Fruit fly (Drosophila melanogaster) whole organism: Measurements from ENCODE around the gene Rtca.

Experiments used
- CG8478 ChIP-seq: fragments of >200 bp; optimal IDR thresholded peaks from 2 replicates; lab custom pipeline; 2018; ENCODE audit warnings: inconsistent platforms
- Dll ChIP-seq: fragments of >200 bp; optimal IDR thresholded peaks from 2 replicates; lab custom pipeline; 2017
- EcR ChIP-seq, 2 experiments: fragments of >200 bp; optimal IDR thresholded peaks; 2 replicates each; lab custom pipeline; 2017; ENCODE audit warnings: missing biosample characterization in 2 of 2, missing genetic modification characterization in 2 of 2, missing genetic modification reagents in 2 of 2
- pan ChIP-seq: fragments of >200 bp; optimal IDR thresholded peaks from 2 replicates; lab custom pipeline; 2017
- psq ChIP-seq: fragments of >200 bp; optimal IDR thresholded peaks from 2 replicates; lab custom pipeline; 2017
- usp ChIP-seq: fragments of >200 bp; optimal IDR thresholded peaks from 2 replicates; lab custom pipeline; 2017; ENCODE audit warnings: missing biosample characterization, missing genetic modification characterization, mixed read lengths

Gene Rtca

DNA sequence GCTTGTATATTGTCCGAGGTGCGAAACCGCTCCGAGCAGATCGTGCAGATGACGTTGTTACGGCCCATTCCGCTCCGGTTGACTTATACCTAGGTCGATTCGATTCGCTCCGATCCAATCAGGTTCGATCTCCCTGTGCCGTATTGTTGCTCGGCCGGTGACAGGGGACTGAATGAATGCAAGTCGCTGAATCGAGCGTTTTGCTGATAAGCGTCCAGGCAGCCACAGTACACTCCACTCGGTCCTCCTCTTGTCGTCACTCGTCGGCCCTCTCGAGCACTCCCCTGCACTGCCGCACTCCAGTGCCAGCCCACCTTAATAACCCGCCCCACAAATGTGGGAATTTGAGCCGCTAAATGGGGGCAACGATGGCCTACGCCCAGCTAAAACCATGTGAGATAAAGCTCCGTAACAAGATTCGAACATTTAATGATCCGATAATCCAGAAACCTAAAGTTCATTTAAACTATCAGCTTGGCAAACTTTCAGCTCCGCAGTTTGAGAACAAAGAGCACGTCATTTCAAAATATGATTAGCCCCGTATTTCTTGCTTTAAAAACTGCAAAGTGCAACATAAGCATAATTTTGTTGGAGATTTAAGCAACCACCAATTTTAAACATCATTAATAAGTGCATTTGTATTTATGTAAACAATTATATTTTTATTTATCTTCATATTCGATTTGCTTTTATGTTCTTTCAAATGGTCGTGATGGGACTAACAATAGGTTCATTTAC is 28.4 kb upstream of the Rtca start, which contains the start of gene CG4325:
TSS of gene CG4325 (minus strand) at position 159 of the 738 bp plus-strand sequence.
- no peak for TF ChIP-seq psq (lab: Kevin White, UChicago)
- TF ChIP-seq pan (lab: Kevin White, UChicago), result no peak
- no peak for TF ChIP-seq Dll (lab: Kevin White, UChicago)
- no peak for TF ChIP-seq usp (GFP tag; lab: Kevin White, UChicago)
- TF ChIP-seq CG8478 (lab: Kevin White, UChicago), result no peak
- TF ChIP-seq EcR (GFP tag; optimal IDR thresholded peaks at IDR 0.05; lab: Kevin White, UChicago), result no peak

DNA sequence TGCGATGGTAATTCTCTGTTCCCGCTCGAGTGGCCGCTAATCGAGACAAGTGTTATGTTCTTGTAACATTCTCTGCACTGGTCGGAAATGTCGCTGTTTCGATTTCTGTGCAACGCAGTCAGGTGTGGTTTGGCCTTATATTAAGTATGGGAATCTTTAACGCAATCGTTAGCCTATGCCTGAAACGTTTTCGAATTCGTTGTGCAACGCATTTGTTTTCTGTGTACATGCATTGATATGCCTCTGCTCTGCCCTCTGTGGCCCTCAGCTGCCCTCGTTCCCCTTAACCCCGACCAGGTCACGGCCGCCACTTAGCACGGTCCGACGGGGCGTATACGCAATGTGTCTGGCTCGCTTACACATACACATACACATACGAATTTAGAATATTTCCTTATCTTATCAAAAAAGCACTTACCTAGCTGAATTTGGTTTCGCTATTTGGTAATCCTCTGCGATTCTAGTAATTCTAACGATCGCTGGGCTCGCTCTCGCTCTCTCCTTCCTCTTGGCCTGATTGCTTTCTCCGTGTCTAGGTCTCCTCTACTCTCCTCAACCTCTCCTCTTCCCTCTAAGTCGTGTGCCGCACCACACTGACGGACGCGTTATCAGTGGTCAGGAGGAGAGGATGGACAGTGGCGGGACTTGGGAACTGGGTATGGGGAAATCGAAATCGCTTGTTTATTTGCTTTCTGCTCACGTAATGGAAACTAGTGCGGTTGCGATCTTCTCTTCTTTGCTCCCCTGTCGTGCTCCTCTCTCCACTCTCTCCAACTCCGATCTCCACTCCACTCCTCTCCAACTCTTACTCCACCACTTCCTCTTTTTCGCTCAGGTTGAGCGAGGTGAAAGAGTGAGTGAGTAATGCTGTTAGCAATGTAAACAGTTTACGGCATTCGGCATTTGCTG is 23.2 kb upstream of the Rtca start:
- TF ChIP-seq psq (lab: Kevin White, UChicago) (no peak), EcR (GFP tag; optimal IDR thresholded peaks at IDR 0.05; lab: Kevin White, UChicago) (no peak), pan (lab: Kevin White, UChicago) (no peak), CG8478 (lab: Kevin White, UChicago) (no peak), Dll (lab: Kevin White, UChicago) (no peak), usp (GFP tag; lab: Kevin White, UChicago) (no peak)

DNA sequence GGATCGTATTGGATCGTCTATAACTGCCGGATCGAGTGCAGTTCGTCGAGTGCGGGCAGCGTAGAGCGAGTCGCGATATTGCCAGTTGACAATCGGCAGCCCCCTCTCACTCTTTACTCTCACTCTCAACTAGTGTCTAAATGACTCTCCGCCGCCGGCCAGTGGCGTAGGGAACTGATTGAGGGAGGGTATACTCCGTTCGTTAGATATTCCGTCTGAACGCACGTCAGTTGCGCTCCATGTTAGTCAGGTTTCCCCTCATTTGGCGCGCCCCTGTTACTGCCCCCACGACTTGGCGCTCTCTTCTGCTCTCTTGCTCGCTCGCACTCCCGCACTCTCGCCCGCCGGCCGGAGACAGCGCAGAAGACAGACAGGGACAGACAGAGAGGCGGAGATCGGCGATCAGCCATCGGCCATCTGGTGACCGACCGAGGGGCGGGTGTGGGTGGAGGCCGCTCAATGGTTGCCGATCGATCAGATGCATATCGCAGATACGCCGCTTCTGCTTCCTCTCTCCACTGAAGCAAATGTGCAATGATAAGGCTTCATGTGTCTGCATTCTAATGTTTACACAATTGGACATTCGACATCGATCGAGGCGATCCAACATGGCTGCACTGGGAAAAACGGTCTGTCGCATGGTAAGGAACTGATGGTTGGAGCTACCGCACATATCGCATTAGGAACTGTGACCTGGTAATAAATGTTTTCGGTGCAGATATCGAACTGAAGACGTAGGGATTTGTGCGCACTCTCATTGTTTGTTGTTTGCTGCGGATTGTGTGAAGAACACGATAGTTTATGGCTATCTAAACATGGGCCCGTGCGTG is 21.9 kb upstream of the Rtca start, which contains the start of gene moody:
TSS of gene moody (minus strand) at position 51 of the 830 bp plus-strand sequence.
- TF ChIP-seq pan (lab: Kevin White, UChicago) (no peak), usp (GFP tag; lab: Kevin White, UChicago) (no peak), Dll (lab: Kevin White, UChicago) (peak; percentile 93)

DNA sequence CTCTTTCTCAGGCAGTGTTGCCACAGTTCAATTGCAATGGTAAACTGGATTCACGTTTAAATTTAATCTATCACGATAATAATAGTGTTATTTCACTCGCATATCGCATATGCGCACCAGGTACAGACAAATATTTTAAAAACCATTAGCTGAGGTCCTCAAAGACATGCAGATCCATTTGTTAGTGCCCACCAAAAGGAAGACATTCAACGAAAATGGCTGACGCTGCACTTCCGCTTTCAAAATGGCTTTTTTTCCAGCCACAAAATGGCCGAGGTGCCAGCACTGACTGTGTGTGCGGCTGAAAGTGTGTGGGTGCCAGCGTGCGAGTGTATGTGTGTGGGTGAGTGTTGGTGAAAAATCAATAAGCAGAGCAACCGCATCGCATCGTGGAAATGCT is 11.1 kb upstream of the Rtca start:
- TF ChIP-seq EcR (GFP tag; optimal IDR thresholded peaks at IDR 0.05; lab: Kevin White, UChicago) (no peak), usp (GFP tag; lab: Kevin White, UChicago) (no peak), pan (lab: Kevin White, UChicago) (no peak), Dll (lab: Kevin White, UChicago) (no peak), psq (lab: Kevin White, UChicago) (no peak), CG8478 (lab: Kevin White, UChicago) (no peak)

DNA sequence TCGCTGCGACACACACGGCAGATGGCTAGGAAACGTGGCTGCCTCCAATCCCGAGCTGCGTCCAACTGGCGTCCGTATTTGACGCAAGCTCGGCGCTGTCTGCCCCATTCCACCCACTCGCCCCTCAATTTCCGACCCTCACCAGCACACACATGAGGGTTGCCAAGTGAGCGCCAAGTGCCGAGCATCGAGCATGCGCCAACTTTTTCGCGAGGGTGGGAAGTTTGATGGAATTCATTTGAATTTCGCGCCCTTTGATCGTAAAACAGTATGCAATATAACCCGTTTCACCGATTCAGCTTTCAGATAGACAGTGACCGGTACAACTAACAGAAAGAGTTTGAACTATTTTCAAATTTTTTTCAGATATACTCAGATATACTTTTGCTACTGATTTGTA is 10.4 kb upstream of the Rtca start, which contains the start of gene Sik2:
TSS of gene Sik2 (minus strand) at position 67 of the 400 bp plus-strand sequence.
- TF ChIP-seq pan (lab: Kevin White, UChicago) (no peak), psq (lab: Kevin White, UChicago) (no peak), usp (GFP tag; lab: Kevin White, UChicago) (no peak), CG8478 (lab: Kevin White, UChicago) (no peak), EcR (GFP tag; optimal IDR thresholded peaks at IDR 0.05; lab: Kevin White, UChicago) (no peak), Dll (lab: Kevin White, UChicago) (no peak)

dm6 chrX:2065073-2065472 is 7.1 kb upstream of the Rtca start, which contains the start of gene CG4281:
Gene CG4281 (minus strand): TSS chrX:2065142.
- TF ChIP-seq EcR (GFP tag; optimal IDR thresholded peaks at IDR 0.05; lab: Kevin White, UChicago), result no peak

DNA sequence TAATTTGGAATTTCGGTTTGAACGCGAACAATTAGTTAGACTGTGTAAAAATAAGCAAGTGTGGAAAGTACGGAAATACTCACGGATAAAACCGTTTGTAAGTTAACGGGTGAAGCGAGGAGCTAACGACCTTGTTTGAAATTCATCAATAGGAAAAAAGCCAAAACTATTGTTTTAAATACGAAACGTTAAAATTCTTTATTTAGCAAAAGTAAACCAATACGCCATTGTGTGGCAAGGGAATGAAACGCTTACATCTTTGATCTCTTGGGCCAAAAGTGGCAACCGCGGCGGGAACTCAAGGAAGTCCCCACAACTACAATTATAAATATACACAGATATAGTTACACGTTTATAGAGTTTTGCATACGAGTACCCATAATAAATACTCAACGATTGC is 6.0 kb upstream of the Rtca start, which contains the start of gene CG14054:
TSS of gene CG14054 (minus strand) at position 101 of the 400 bp plus-strand sequence.
- no peak for TF ChIP-seq usp (GFP tag; lab: Kevin White, UChicago)
- TF ChIP-seq CG8478 (lab: Kevin White, UChicago), result no peak
- TF ChIP-seq pan (lab: Kevin White, UChicago), result no peak
- TF ChIP-seq psq (lab: Kevin White, UChicago), result no peak
- TF ChIP-seq Dll (lab: Kevin White, UChicago), result no peak
- TF ChIP-seq EcR (GFP tag; optimal IDR thresholded peaks at IDR 0.05; lab: Kevin White, UChicago), result no peak

DNA sequence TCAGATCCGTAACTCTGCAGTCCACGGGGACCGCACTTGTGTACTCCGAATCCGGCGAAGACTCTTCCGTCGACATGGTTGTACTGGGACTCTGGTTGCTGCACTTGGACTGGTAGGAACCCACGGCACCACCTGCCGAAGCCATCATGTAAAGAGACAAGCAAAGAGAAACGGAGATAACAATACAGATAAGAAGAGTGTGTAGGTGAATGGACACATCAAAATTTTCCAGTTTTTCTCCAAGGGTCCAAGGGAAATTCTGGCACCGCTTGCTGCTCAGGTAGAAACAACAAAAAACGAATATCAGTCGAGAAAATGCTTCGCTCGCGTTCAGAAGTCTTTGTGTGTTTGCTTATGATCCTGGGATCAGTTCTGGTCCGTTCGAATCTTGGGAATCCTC is 3.9 kb upstream of the Rtca start, which contains the start of gene CG4194:
TSS of gene CG4194 (plus strand) at position 301 of the 400 bp plus-strand sequence.
- no peak for TF ChIP-seq pan (lab: Kevin White, UChicago)
- TF ChIP-seq psq (lab: Kevin White, UChicago), result no peak
- no peak for TF ChIP-seq usp (GFP tag; lab: Kevin White, UChicago)
- no peak for TF ChIP-seq EcR (GFP tag; optimal IDR thresholded peaks at IDR 0.05; lab: Kevin White, UChicago)
- no peak for TF ChIP-seq Dll (lab: Kevin White, UChicago)
- no peak for TF ChIP-seq CG8478 (lab: Kevin White, UChicago)

DNA sequence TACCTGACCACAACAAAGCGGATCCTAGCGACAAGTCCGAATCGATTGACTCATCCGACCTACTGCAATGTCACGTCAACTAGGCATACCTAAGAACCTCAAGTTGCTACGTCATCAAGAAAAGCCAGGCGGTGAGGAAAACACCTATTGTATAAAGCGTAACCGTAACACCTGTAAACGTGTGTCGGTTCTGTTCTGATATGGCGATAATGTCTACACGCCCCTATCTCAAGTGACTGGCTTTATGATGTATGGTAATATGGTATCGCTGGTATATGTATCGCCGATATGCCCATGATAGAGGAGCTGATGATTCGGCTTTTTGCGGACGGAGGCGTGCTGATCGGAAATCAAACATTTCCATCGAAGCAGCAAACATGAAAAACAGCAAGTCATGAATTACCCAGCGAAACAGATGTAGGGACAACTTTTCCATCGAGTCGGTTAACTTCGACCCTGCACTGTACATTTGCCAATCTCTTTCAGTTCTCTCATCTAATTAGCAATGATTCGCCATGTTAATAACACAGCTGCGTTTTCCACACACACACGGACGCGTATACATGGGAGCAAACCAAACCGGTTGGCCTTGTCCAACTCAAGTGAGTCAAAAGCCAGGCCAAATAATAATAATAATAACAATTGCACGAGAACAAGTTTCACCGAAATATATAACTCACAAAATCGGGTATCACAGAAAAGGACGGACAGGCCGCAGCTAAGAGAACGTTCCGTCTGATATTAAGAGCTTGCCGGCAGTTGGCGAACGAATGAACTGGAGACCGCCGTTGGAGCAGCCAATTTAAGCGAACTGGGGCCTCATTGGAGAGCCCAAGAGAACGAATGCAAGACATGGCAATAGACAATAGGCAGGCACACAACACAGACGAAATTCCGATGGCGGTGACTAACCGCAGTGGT is 2.2 kb upstream of the Rtca start:
- TF ChIP-seq CG8478 (lab: Kevin White, UChicago) (no peak), EcR (GFP tag; optimal IDR thresholded peaks at IDR 0.05; lab: Kevin White, UChicago) (no peak), psq (lab: Kevin White, UChicago) (no peak), pan (lab: Kevin White, UChicago) (no peak), Dll (lab: Kevin White, UChicago) (no peak), usp (GFP tag; lab: Kevin White, UChicago) (no peak)
